Fruit fly (Drosophila melanogaster) whole organism, prepupa: ENCODE measurements around the gene Acsx1L.

Source experiments
- CG11294 ChIP-seq: fragments of 200-800 bp; sonication (Bioruptor generic); IDR thresholded peaks from 2 replicates; pipeline ENCODE4 v1.3.6; 2022; ENCODE audit warnings: missing biosample characterization, missing genetic modification characterization
- CG11762 ChIP-seq: fragments of 200-800 bp; sonication (Bioruptor generic); optimal IDR thresholded peaks from 3 replicates; lab custom pipeline; 2016; ENCODE audit warnings: missing biosample characterization, missing genetic modification characterization; ENCODE audit not compliant: insufficient read depth
- CG15336 ChIP-seq: fragments of 200-800 bp; sonication (Bioruptor generic); IDR thresholded peaks from 2 replicates; pipeline ENCODE4 v1.3.6; 2022; ENCODE audit warnings: missing biosample characterization, missing genetic modification characterization
- CG1621 ChIP-seq: fragments of 200-800 bp; sonication (Bioruptor generic); optimal IDR thresholded peaks from 3 replicates; lab custom pipeline; 2018; ENCODE audit warnings: missing biosample characterization, mild to moderate bottlenecking, missing genetic modification characterization
- CG16779 ChIP-seq: fragments of 200-800 bp; sonication (Bioruptor generic); optimal IDR thresholded peaks from 3 replicates; lab custom pipeline; 2017; ENCODE audit warnings: missing biosample characterization, mild to moderate bottlenecking, missing genetic modification characterization
- CG3032 ChIP-seq: fragments of 200-800 bp; optimal IDR thresholded peaks from 2 replicates; lab custom pipeline; 2019; ENCODE audit warnings: missing biosample characterization, mild to moderate bottlenecking, missing genetic modification characterization, moderate library complexity
- CG31627 ChIP-seq: fragments of 200-800 bp; sonication (Bioruptor generic); optimal IDR thresholded peaks from 3 replicates; lab custom pipeline; 2016; ENCODE audit warnings: missing biosample characterization, missing genetic modification characterization
- CG32006 ChIP-seq: fragments of 200-800 bp; sonication (Bioruptor generic); optimal IDR thresholded peaks from 3 replicates; lab custom pipeline; 2017; ENCODE audit warnings: missing biosample characterization, mild to moderate bottlenecking, missing genetic modification characterization
- CG4318 ChIP-seq: fragments of 200-800 bp; sonication (Bioruptor generic); optimal IDR thresholded peaks from 3 replicates; lab custom pipeline; 2017; ENCODE audit warnings: missing biosample characterization, mild to moderate bottlenecking, missing genetic modification characterization
- CG6163 ChIP-seq: fragments of 200-800 bp; sonication (Bioruptor generic); IDR thresholded peaks from 3 replicates; pipeline ENCODE4 v1.3.6; 2022; ENCODE audit warnings: missing biosample characterization, missing genetic modification characterization
- CG6276 ChIP-seq: fragments of 200-800 bp; sonication (Bioruptor generic); optimal IDR thresholded peaks from 2 replicates; lab custom pipeline; 2017; ENCODE audit warnings: missing biosample characterization, mild to moderate bottlenecking, missing genetic modification characterization
- CG6854 ChIP-seq: fragments of 200-800 bp; sonication (Bioruptor generic); optimal IDR thresholded peaks from 2 replicates; lab custom pipeline; 2017; ENCODE audit warnings: missing biosample characterization, mild to moderate bottlenecking, missing genetic modification characterization
- CG7368 ChIP-seq: fragments of 200-800 bp; sonication (Bioruptor generic); optimal IDR thresholded peaks from 3 replicates; lab custom pipeline; 2016; ENCODE audit warnings: missing biosample characterization, missing genetic modification characterization
- CG8119 ChIP-seq: fragments of 200-800 bp; sonication (Bioruptor generic); IDR thresholded peaks from 3 replicates; pipeline ENCODE4 v1.3.6; 2022; ENCODE audit warnings: missing biosample characterization, missing genetic modification characterization
- CG8319 ChIP-seq: fragments of 200-800 bp; sonication (Bioruptor generic); optimal IDR thresholded peaks from 3 replicates; lab custom pipeline; 2016; ENCODE audit warnings: missing biosample characterization, missing genetic modification characterization
- CG8632 ChIP-seq: fragments of 200-800 bp; sonication (Bioruptor generic); optimal IDR thresholded peaks from 3 replicates; lab custom pipeline; 2016; ENCODE audit warnings: missing biosample characterization, missing genetic modification characterization
- Eip78C ChIP-seq: fragments of 200-800 bp; sonication (Bioruptor generic); peaks from one replicate; lab custom pipeline; 2016; ENCODE audit warnings: missing biosample characterization, missing genetic modification characterization
- Eip93F ChIP-seq: fragments of 200-800 bp; sonication (Bioruptor generic); optimal IDR thresholded peaks from 2 replicates; lab custom pipeline; 2016; ENCODE audit warnings: missing biosample characterization, mild to moderate bottlenecking, missing genetic modification characterization
- Hr38 ChIP-seq: sonication (Bioruptor generic); optimal IDR thresholded peaks from 2 replicates; lab custom pipeline; 2016; ENCODE audit warnings: missing biosample characterization, missing genetic modification characterization
- Hr4 ChIP-seq: fragments of 200-800 bp; sonication (Bioruptor generic); optimal IDR thresholded peaks from 3 replicates; lab custom pipeline; 2016; ENCODE audit warnings: missing biosample characterization, missing genetic modification characterization
- Lpt ChIP-seq: fragments of 200-800 bp; sonication (Bioruptor generic); optimal IDR thresholded peaks from 3 replicates; lab custom pipeline; 2016; ENCODE audit warnings: missing biosample characterization, missing genetic modification characterization
- Met ChIP-seq: fragments of 200-800 bp; sonication (Bioruptor generic); optimal IDR thresholded peaks from 3 replicates; lab custom pipeline; 2016; ENCODE audit warnings: missing biosample characterization, missing genetic modification characterization
- OdsH ChIP-seq: fragments of 200-800 bp; sonication (Bioruptor generic); optimal IDR thresholded peaks from 3 replicates; lab custom pipeline; 2016; ENCODE audit warnings: missing biosample characterization, missing genetic modification characterization
- Smox ChIP-seq: fragments of 200-800 bp; sonication (Bioruptor generic); optimal IDR thresholded peaks from 3 replicates; lab custom pipeline; 2016; ENCODE audit warnings: missing biosample characterization, missing genetic modification characterization
- achi ChIP-seq: fragments of 200-800 bp; sonication (Bioruptor generic); optimal IDR thresholded peaks from 3 replicates; lab custom pipeline; 2016; ENCODE audit warnings: missing biosample characterization, missing genetic modification characterization
- acj6 ChIP-seq: fragments of 200-800 bp; sonication (Bioruptor generic); optimal IDR thresholded peaks from 3 replicates; lab custom pipeline; 2016; ENCODE audit warnings: missing biosample characterization, missing genetic modification characterization
- dsx ChIP-seq: fragments of 200-800 bp; optimal IDR thresholded peaks from 3 replicates; lab custom pipeline; 2019; ENCODE audit warnings: missing biosample characterization, mild to moderate bottlenecking, missing genetic modification characterization, moderate library complexity; ENCODE audit not compliant: poor library complexity, severe bottlenecking
- eg ChIP-seq: fragments of 200-800 bp; sonication (Bioruptor generic); IDR thresholded peaks from 3 replicates; pipeline ENCODE4 v1.3.6; 2022; ENCODE audit warnings: missing biosample characterization, missing genetic modification characterization
- esn ChIP-seq: fragments of 200-800 bp; sonication (Bioruptor generic); optimal IDR thresholded peaks from 2 replicates; lab custom pipeline; 2016; ENCODE audit warnings: missing biosample characterization, mild to moderate bottlenecking, missing genetic modification characterization, moderate library complexity
- fd59A ChIP-seq: fragments of 200-800 bp; sonication (Bioruptor generic); optimal IDR thresholded peaks from 2 replicates; lab custom pipeline; 2017; ENCODE audit warnings: missing biosample characterization, mild to moderate bottlenecking, missing genetic modification characterization, missing genetic modification reagents
- fkh ChIP-seq: fragments of 200-800 bp; sonication (Bioruptor generic); optimal IDR thresholded peaks from 3 replicates; lab custom pipeline; 2017; ENCODE audit warnings: missing biosample characterization, mild to moderate bottlenecking, missing genetic modification characterization, moderate library complexity
- net ChIP-seq: fragments of 200-800 bp; sonication (Bioruptor generic); optimal IDR thresholded peaks from 3 replicates; lab custom pipeline; 2016; ENCODE audit warnings: missing biosample characterization, missing genetic modification characterization
- pdm3 ChIP-seq: fragments of 200-800 bp; sonication (Bioruptor generic); optimal IDR thresholded peaks from 3 replicates; lab custom pipeline; 2016; ENCODE audit warnings: missing biosample characterization, missing genetic modification characterization
- salr ChIP-seq, 2 experiments: fragments of 200-800 bp; sonication (Bioruptor generic); optimal IDR thresholded peaks; 3 replicates each; lab custom pipeline; 2016 to 2018; ENCODE audit warnings: missing biosample characterization in 2 of 2, missing genetic modification characterization in 2 of 2, mild to moderate bottlenecking in 1 of 2
- spab ChIP-seq: fragments of 200-800 bp; sonication (Bioruptor generic); optimal IDR thresholded peaks from 2 replicates; lab custom pipeline; 2017; ENCODE audit warnings: missing biosample characterization, mild to moderate bottlenecking, missing genetic modification characterization, missing genetic modification reagents
- ss ChIP-seq, 2 experiments: fragments of 200-800 bp; sonication (Bioruptor generic); optimal IDR thresholded peaks; 2 replicates in 1 of 2; 3 replicates in 1 of 2; lab custom pipeline; 2017 to 2018; ENCODE audit warnings: mild to moderate bottlenecking in 2 of 2, missing biosample characterization in 2 of 2, missing genetic modification characterization in 2 of 2, moderate library complexity in 1 of 2
- svp ChIP-seq: fragments of 200-800 bp; sonication (Bioruptor generic); peaks from one replicate; lab custom pipeline; 2016; ENCODE audit warnings: missing biosample characterization, missing genetic modification characterization
- topi ChIP-seq: fragments of 200-800 bp; sonication (Bioruptor generic); optimal IDR thresholded peaks from 3 replicates; lab custom pipeline; 2016; ENCODE audit warnings: missing biosample characterization, missing genetic modification characterization
- vri ChIP-seq: fragments of 200-800 bp; sonication (Bioruptor generic); optimal IDR thresholded peaks from 3 replicates; lab custom pipeline; 2016; ENCODE audit warnings: missing biosample characterization, mild to moderate bottlenecking, missing genetic modification characterization

Gene Acsx1L

dm6 chr3R:19773125-19773524 lies at the start of gene Acsx1L:
TSS of gene Acsx1L (minus strand) at chr3R:19773225.
- TF ChIP-seq svp (no peak), spab (GFP tag; lab: Kevin White, UChicago) (no peak), fkh (no peak), CG3032 (tag; lab: Kevin White, UChicago) (no peak), Lpt (GFP tag; lab: Kevin White, UChicago) (no peak)

dm6 chr3R:19822138-19822537 lies 49.1 kb upstream of the Acsx1L start:
- TF ChIP-seq fkh = peak; percentile 13
- TF ChIP-seq CG7368 (GFP tag; lab: Kevin White, UChicago) = no peak
- no peak for TF ChIP-seq Smox (GFP tag; lab: Kevin White, UChicago)
- no peak for TF ChIP-seq esn (GFP tag; lab: Kevin White, UChicago)
- no peak for TF ChIP-seq CG8632 (GFP tag; lab: Kevin White, UChicago)

- no peak for TF ChIP-seq Eip78C (GFP tag; lab: Kevin White, UChicago)
- no peak for TF ChIP-seq achi (GFP tag; lab: Kevin White, UChicago)
- peak; percentile 54 for TF ChIP-seq CG32006 (GFP tag; lab: Kevin White, UChicago)
- no peak for TF ChIP-seq spab (GFP tag; lab: Kevin White, UChicago)
- no peak for TF ChIP-seq CG8319 (GFP tag; lab: Kevin White, UChicago)
- TF ChIP-seq eg (GFP tag; lab: Robert Waterston, UW) = peak; percentile 61; the same call in 2 of the 3 replicates
- TF ChIP-seq Hr4 (GFP tag; lab: Kevin White, UChicago) = no peak
- no peak for TF ChIP-seq vri (GFP tag; lab: Kevin White, UChicago)
- TF ChIP-seq Hr38 = no peak
- TF ChIP-seq CG11294 (GFP tag; lab: Robert Waterston, UW) = no peak
- 0 out of 2 replicates have a peak, but pooled peaks have one; percentile 13 for TF ChIP-seq CG15336 (GFP tag; lab: Robert Waterston, UW)
- no peak for TF ChIP-seq CG16779
- TF ChIP-seq CG6276 (GFP tag; lab: Kevin White, UChicago) = peak; percentile 32
- no peak for TF ChIP-seq Lpt (GFP tag; lab: Kevin White, UChicago)
- TF ChIP-seq CG8119 = peak; percentile 42; the same call in 1 of the 3 replicates
- TF ChIP-seq CG4318 (GFP tag; lab: Kevin White, UChicago) = peak; percentile 29
- TF ChIP-seq OdsH (GFP tag; lab: Kevin White, UChicago) = no peak
- 0 out of 3 replicates have a peak, but pooled peaks have one; percentile 33 for TF ChIP-seq CG6163 (GFP tag; lab: Robert Waterston, UW)
- no peak for TF ChIP-seq CG11762 (GFP tag; lab: Kevin White, UChicago)
- no peak for TF ChIP-seq acj6 (GFP tag; lab: Kevin White, UChicago)
- TF ChIP-seq salr (GFP tag; optimal IDR thresholded peaks at IDR 0.05; lab: Kevin White, UChicago) = no peak
- TF ChIP-seq fd59A (GFP tag; lab: Kevin White, UChicago) = no peak
- TF ChIP-seq Smox (GFP tag; lab: Kevin White, UChicago) = no peak
- TF ChIP-seq CG6854 (GFP tag; lab: Kevin White, UChicago) = no peak
- no peak for TF ChIP-seq Eip93F (GFP tag; lab: Kevin White, UChicago)
- TF ChIP-seq CG3032 (tag; lab: Kevin White, UChicago) = no peak
- TF ChIP-seq dsx (GFP tag; lab: Kevin White, UChicago) = no peak
- no peak for TF ChIP-seq pdm3 (GFP tag; lab: Kevin White, UChicago)
Measured at dm6 chr3R:19820994-19821393, 48.0 kb upstream of the Acsx1L start.

- TF ChIP-seq svp = no peak
Measured at dm6 chr3R:19816758-19817157, 43.7 kb upstream of the Acsx1L start.

dm6 chr3R:19813217-19813616 lies 40.2 kb upstream of the Acsx1L start:
- TF ChIP-seq fkh = no peak
- peak; percentile 44 for TF ChIP-seq CG1621 (tag; lab: Kevin White, UChicago)
- no peak for TF ChIP-seq pdm3 (GFP tag; lab: Kevin White, UChicago)
- peak in 1 of 2 experiments; percentile 54 for TF ChIP-seq ss (GFP tag; optimal IDR thresholded peaks at IDR 0.05; lab: Kevin White, UChicago)
- TF ChIP-seq net (GFP tag; lab: Kevin White, UChicago) = no peak
- peak; percentile 73 for TF ChIP-seq dsx (GFP tag; lab: Kevin White, UChicago)
- TF ChIP-seq Met = no peak
- no peak for TF ChIP-seq CG31627 (GFP tag; lab: Kevin White, UChicago)
- no peak for TF ChIP-seq CG16779
- TF ChIP-seq CG6163 (GFP tag; lab: Robert Waterston, UW) = no peak
- no peak for TF ChIP-seq topi (GFP tag; lab: Kevin White, UChicago)
- TF ChIP-seq, all 60 proteins: peak for 3
